Fruit fly (Drosophila melanogaster): ENCODE results near the gene CG11263.

dm6 chr3L:13032085-13032914 lies 25.7 kb downstream of the CG11263 start:
- TF ChIP-seq CTCF (optimal IDR thresholded peaks at IDR 0.05) (no peak), CG8478 (optimal IDR thresholded peaks at IDR 0.05) (no peak)

Measured in S2 (cell line).